Worm (Caenorhabditis elegans) whole organism, midembryonic: Measurements from ENCODE around the gene Y45F10B.3.
"Not testable (repeated sequence)": the region's sequence is repeated elsewhere in the genome, so short reads cannot be mapped to it uniquely, and the experiment has no call there.

Experiments used
- T22C8.4 ChIP-seq: fragments of 200-800 bp; sonication (Bioruptor generic); IDR thresholded peaks from 2 replicates; pipeline ENCODE4 v1.3.6; 2022; ENCODE audit warnings: missing genetic modification characterization, missing compliant biosample characterization
- cog-1 ChIP-seq: sonication (generic microtip); optimal IDR thresholded peaks from 2 replicates; lab custom pipeline; 2016; ENCODE audit warnings: missing genetic modification characterization, missing compliant biosample characterization
- flt-1 ChIP-seq: fragments of 200-800 bp; sonication (Bioruptor generic); IDR thresholded peaks from 2 replicates; pipeline ENCODE4 v1.3.6; 2022; ENCODE audit warnings: missing genetic modification characterization, missing compliant biosample characterization
- klf-2 ChIP-seq: fragments of 200-800 bp; sonication (Bioruptor generic); conservative IDR thresholded peaks from 2 replicates; pipeline ENCODE4 v1.3.6; 2022; ENCODE audit warnings: missing genetic modification reagents, missing genetic modification characterization, missing compliant biosample characterization
- med-1 ChIP-seq: sonication (generic microtip); optimal IDR thresholded peaks from 2 replicates; lab custom pipeline; 2017; ENCODE audit warnings: missing genetic modification characterization, mild to moderate bottlenecking, missing compliant biosample characterization, antibody characterized with exemption, missing genetic modification reagents; ENCODE audit not compliant: insufficient read depth
- ref-1 ChIP-seq: fragments of 200-800 bp; sonication (Bioruptor generic); conservative IDR thresholded peaks from 2 replicates; pipeline ENCODE4 v1.3.6; 2022; ENCODE audit warnings: missing genetic modification reagents, missing genetic modification characterization, missing compliant biosample characterization
- tab-1 ChIP-seq: fragments of 200-800 bp; sonication (Bioruptor generic); IDR thresholded peaks from 2 replicates; pipeline ENCODE4 v1.3.6; 2022; ENCODE audit warnings: missing genetic modification characterization, missing compliant biosample characterization
- ztf-23 ChIP-seq: fragments of 200-800 bp; sonication (Bioruptor generic); IDR thresholded peaks from 2 replicates; pipeline ENCODE4 v1.3.6; 2022; ENCODE audit warnings: missing genetic modification reagents, missing genetic modification characterization, missing compliant biosample characterization
- ztf-29 ChIP-seq: fragments of 200-800 bp; sonication (Bioruptor generic); IDR thresholded peaks from 2 replicates; pipeline ENCODE4 v1.3.6; 2022; ENCODE audit warnings: missing genetic modification reagents, missing genetic modification characterization, missing compliant biosample characterization

Y45F10B.3 gene

ce11 chrIV:13575673-13576072 is 17.8 kb upstream of the Y45F10B.3 start:
- TF ChIP-seq ref-1 (GFP tag; lab: Robert Waterston, UW) (no peak), med-1 (GFP tag; lab: Kevin White, UChicago) (no peak), cog-1 (no peak), flt-1 (GFP tag; lab: Robert Waterston, UW) (no peak), T22C8.4 (no peak), ztf-23 (no peak), ztf-29 (GFP tag; lab: Robert Waterston, UW) (no peak), klf-2 (no peak), tab-1 (GFP tag; lab: Robert Waterston, UW) (no peak)

- TF ChIP-seq ztf-29 (GFP tag; lab: Robert Waterston, UW); klf-2; ztf-23: not testable (repeated sequence)
These were observed 15.3 kb upstream of the Y45F10B.3 start, which contains the start of gene Y45F10B.8 for ce11 chrIV:13578174-13578573. Y45F10B.8 (minus strand) TSS chrIV:13578274.

ce11 chrIV:13578953-13579352 is 14.5 kb upstream of the Y45F10B.3 start, which contains the start of gene sru-16:
sru-16 (plus strand) TSS chrIV:13579253.
- not testable (repeated sequence) for TF ChIP-seq ztf-29 (GFP tag; lab: Robert Waterston, UW); ztf-23; T22C8.4

- no peak for TF ChIP-seq tab-1 (GFP tag; lab: Robert Waterston, UW)
- no peak for TF ChIP-seq klf-2
- no peak for TF ChIP-seq cog-1
- TF ChIP-seq flt-1 (GFP tag; lab: Robert Waterston, UW) = no peak
- no peak for TF ChIP-seq T22C8.4
- TF ChIP-seq ref-1 (GFP tag; lab: Robert Waterston, UW) = no peak
- no peak for TF ChIP-seq ztf-23
- TF ChIP-seq ztf-29 (GFP tag; lab: Robert Waterston, UW) = no peak
- TF ChIP-seq med-1 (GFP tag; lab: Kevin White, UChicago) = no peak
These were observed 10.5 kb upstream of the Y45F10B.3 start, which contains the start of gene sru-12 for ce11 chrIV:13582909-13583308. sru-12 (plus strand) TSS chrIV:13583209.

- no peak for TF ChIP-seq tab-1 (GFP tag; lab: Robert Waterston, UW)
- no peak for TF ChIP-seq ref-1 (GFP tag; lab: Robert Waterston, UW)
- TF ChIP-seq cog-1 = no peak
- TF ChIP-seq klf-2 = no peak
- TF ChIP-seq ztf-29 (GFP tag; lab: Robert Waterston, UW) = no peak
- TF ChIP-seq ztf-23 = no peak
- no peak for TF ChIP-seq T22C8.4
- TF ChIP-seq flt-1 (GFP tag; lab: Robert Waterston, UW) = no peak
- no peak for TF ChIP-seq med-1 (GFP tag; lab: Kevin White, UChicago)
These were observed 8.8 kb upstream of the Y45F10B.3 start, which contains the start of gene sru-11 for ce11 chrIV:13584646-13585045. sru-11 (plus strand) TSS chrIV:13584946.

DNA sequence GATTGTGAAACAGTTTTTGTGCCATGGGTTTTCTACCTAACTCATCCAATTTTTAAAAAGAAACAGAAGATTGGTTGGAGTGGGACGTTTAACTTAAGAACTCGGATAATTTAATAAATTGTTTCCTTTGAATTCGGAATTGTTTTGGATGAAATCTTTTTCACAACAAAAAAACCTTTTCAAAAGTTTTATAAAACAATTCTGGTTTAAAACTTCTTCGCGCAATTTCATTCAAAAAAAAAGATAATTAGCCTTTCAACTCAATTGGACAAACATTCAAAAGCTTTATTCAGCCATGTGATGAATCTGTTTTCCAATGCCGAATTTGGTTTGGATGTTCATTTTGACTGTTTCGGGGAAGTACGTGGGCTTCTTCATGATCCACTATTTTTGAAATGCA is 6.3 kb upstream of the Y45F10B.3 start, which contains the start of gene Y45F10B.12:
Gene Y45F10B.12 (plus strand): TSS at position 301 of the 400 bp plus-strand sequence.
- TF ChIP-seq klf-2 (no peak), med-1 (GFP tag; lab: Kevin White, UChicago) (no peak), ztf-23 (no peak), T22C8.4 (no peak), tab-1 (GFP tag; lab: Robert Waterston, UW) (no peak), cog-1 (no peak), flt-1 (GFP tag; lab: Robert Waterston, UW) (no peak), ztf-29 (GFP tag; lab: Robert Waterston, UW) (no peak), ref-1 (GFP tag; lab: Robert Waterston, UW) (no peak)

- not testable (repeated sequence) for TF ChIP-seq ztf-29 (GFP tag; lab: Robert Waterston, UW); ztf-23; tab-1 (GFP tag; lab: Robert Waterston, UW)
These were observed 4.9 kb upstream of the Y45F10B.3 start, which contains the start of gene sru-9 for ce11 chrIV:13588544-13589043. sru-9 (plus strand) TSS chrIV:13588993.

ce11 chrIV:13591645-13592044 is 1.8 kb upstream of the Y45F10B.3 start, which contains the start of gene tsp-5:
tsp-5 (minus strand) TSS chrIV:13591745.
- TF ChIP-seq ref-1 (GFP tag; lab: Robert Waterston, UW) (no peak), klf-2 (no peak), flt-1 (GFP tag; lab: Robert Waterston, UW) (no peak), T22C8.4 (no peak), med-1 (GFP tag; lab: Kevin White, UChicago) (no peak)

- not testable (repeated sequence) for TF ChIP-seq T22C8.4, ztf-23, klf-2
These were observed 4.4 kb downstream of the Y45F10B.3 start, which contains the start of gene Y45F10B.9 for ce11 chrIV:13597813-13598212. Y45F10B.9 (minus strand) TSS chrIV:13597913.

ce11 chrIV:13600643-13601042 is 7.2 kb downstream of the Y45F10B.3 start:
- TF ChIP-seq T22C8.4 = no peak
- TF ChIP-seq flt-1 (GFP tag; lab: Robert Waterston, UW) = no peak
- TF ChIP-seq tab-1 (GFP tag; lab: Robert Waterston, UW) = no peak
- TF ChIP-seq klf-2 = no peak
- no peak for TF ChIP-seq cog-1
- TF ChIP-seq ztf-23 = no peak
- TF ChIP-seq ztf-29 (GFP tag; lab: Robert Waterston, UW) = no peak
- no peak for TF ChIP-seq med-1 (GFP tag; lab: Kevin White, UChicago)

- TF ChIP-seq ztf-23 (no peak), ref-1 (GFP tag; lab: Robert Waterston, UW) (no peak), ztf-29 (GFP tag; lab: Robert Waterston, UW) (no peak), T22C8.4 (no peak), flt-1 (GFP tag; lab: Robert Waterston, UW) (no peak), klf-2 (no peak), med-1 (GFP tag; lab: Kevin White, UChicago) (no peak), cog-1 (no peak), tab-1 (GFP tag; lab: Robert Waterston, UW) (no peak)
These were observed 8.0 kb downstream of the Y45F10B.3 start for ce11 chrIV:13601428-13601827.
